Worm (Caenorhabditis elegans) whole organism, early embryonic: ENCODE data around the gene trxr-2.

ENCODE experiments used
- B0310.2 ChIP-seq: sonication (generic microtip); optimal IDR thresholded peaks from 2 replicates; lab custom pipeline; 2016; ENCODE audit warnings: mild to moderate bottlenecking, missing genetic modification characterization, missing compliant biosample characterization
- F13C5.2 ChIP-seq: sonication (generic microtip); optimal IDR thresholded peaks from 2 replicates; lab custom pipeline; 2017; ENCODE audit warnings: mild to moderate bottlenecking, missing genetic modification characterization, inconsistent platforms, missing compliant biosample characterization
- ama-1 ChIP-seq: fragments of 150-350 bp; optimal IDR thresholded peaks from 2 replicates; lab custom pipeline; 2014
- ceh-13 ChIP-seq: fragments of 200-800 bp; sonication (Bioruptor generic); optimal IDR thresholded peaks from 2 replicates; lab custom pipeline; 2018; ENCODE audit warnings: mild to moderate bottlenecking, missing genetic modification characterization, missing compliant biosample characterization
- ceh-36 ChIP-seq: sonication (generic microtip); optimal IDR thresholded peaks from 2 replicates; lab custom pipeline; 2016; ENCODE audit warnings: missing genetic modification characterization, inconsistent platforms, missing compliant biosample characterization
- flt-1 ChIP-seq: fragments of 200-800 bp; sonication (Bioruptor generic); IDR thresholded peaks from 2 replicates; pipeline ENCODE4 v1.3.6; 2022; ENCODE audit warnings: missing genetic modification characterization, missing compliant biosample characterization
- hmbx-1 ChIP-seq: sonication (generic microtip); optimal IDR thresholded peaks from 2 replicates; lab custom pipeline; 2016; ENCODE audit warnings: mild to moderate bottlenecking, missing genetic modification characterization, missing compliant biosample characterization
- hmg-4 ChIP-seq: fragments of 200-800 bp; sonication (Bioruptor generic); optimal IDR thresholded peaks from 2 replicates; lab custom pipeline; 2018; ENCODE audit warnings: mild to moderate bottlenecking, missing genetic modification characterization, missing compliant biosample characterization
- pes-1 ChIP-seq: fragments of 200-800 bp; sonication (Bioruptor generic); IDR thresholded peaks from 2 replicates; pipeline ENCODE4 v1.3.6; 2022; ENCODE audit warnings: missing genetic modification reagents, missing genetic modification characterization, missing compliant biosample characterization
- tbx-11 ChIP-seq: fragments of 200-800 bp; sonication (Bioruptor generic); IDR thresholded peaks from 2 replicates; pipeline ENCODE4 v1.3.6; 2022; ENCODE audit warnings: missing genetic modification characterization, missing compliant biosample characterization
- tbx-37 ChIP-seq: fragments of 200-800 bp; sonication (Bioruptor generic); conservative IDR thresholded peaks from 2 replicates; pipeline ENCODE4 v1.3.6; 2022; ENCODE audit warnings: missing genetic modification reagents, missing genetic modification characterization, missing compliant biosample characterization
- tra-4 ChIP-seq: sonication (generic microtip); optimal IDR thresholded peaks from 2 replicates; lab custom pipeline; 2017; ENCODE audit warnings: missing genetic modification characterization, missing compliant biosample characterization

DNA sequence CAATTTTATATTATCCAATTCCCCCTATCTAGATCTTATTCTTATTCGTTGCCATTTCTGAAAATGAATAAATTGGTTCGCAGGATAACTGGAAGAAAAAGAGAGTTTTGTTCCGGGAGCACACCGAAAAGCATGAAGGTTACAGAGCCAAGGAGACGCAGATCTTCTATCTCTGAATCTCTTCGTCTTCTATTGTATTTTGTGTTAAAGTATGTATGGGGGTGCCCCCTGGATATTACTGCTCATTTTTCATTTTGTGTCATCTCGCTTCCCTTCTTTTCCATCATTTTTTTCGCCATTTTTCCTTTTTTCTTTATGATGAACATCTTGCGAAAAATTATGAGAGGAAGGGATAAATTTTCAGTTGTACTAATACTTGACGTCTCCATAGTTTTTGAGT is 20.1 kb downstream of the trxr-2 start:
- TF ChIP-seq ama-1 (lab: Kevin White, UChicago) (no peak), F13C5.2 (no peak), pes-1 (no peak), B0310.2 (tag; lab: Kevin White, UChicago) (no peak), tbx-37 (GFP tag; lab: Robert Waterston, UW) (no peak), flt-1 (GFP tag; lab: Robert Waterston, UW) (no peak), hmg-4 (GFP tag; lab: Kevin White, UChicago) (no peak), tra-4 (tag; lab: Kevin White, UChicago) (no peak), hmbx-1 (tag; lab: Kevin White, UChicago) (no peak), ceh-13 (GFP tag; lab: Kevin White, UChicago) (no peak), tbx-11 (GFP tag; lab: Robert Waterston, UW) (no peak), ceh-36 (no peak)
